Fruit fly (Drosophila melanogaster) whole organism, wandering third instar larva: ENCODE measurements around the gene CG5516.

ENCODE experiments used
- Abd-B ChIP-seq: fragments of >200 bp; optimal IDR thresholded peaks from 2 replicates; lab custom pipeline; 2017; ENCODE audit warnings: missing biosample characterization, missing genetic modification characterization
- CG32264 ChIP-seq: fragments of 200-800 bp; sonication (Bioruptor generic); optimal IDR thresholded peaks from 2 replicates; lab custom pipeline; 2016; ENCODE audit warnings: missing biosample characterization, missing genetic modification characterization
- CG9705 ChIP-seq: fragments of 200-800 bp; sonication (Bioruptor generic); optimal IDR thresholded peaks from 2 replicates; lab custom pipeline; 2018; ENCODE audit warnings: missing biosample characterization, mild to moderate bottlenecking, missing genetic modification characterization
- CrebA ChIP-seq: fragments of 200-800 bp; sonication (Bioruptor generic); optimal IDR thresholded peaks from 2 replicates; lab custom pipeline; 2016; ENCODE audit warnings: missing biosample characterization, mild to moderate bottlenecking, missing genetic modification characterization, borderline replicate concordance
- Dfd ChIP-seq: fragments of >200 bp; optimal IDR thresholded peaks from 2 replicates; lab custom pipeline; 2017; ENCODE audit warnings: missing biosample characterization, missing genetic modification characterization
- Dif ChIP-seq: fragments of 200-275, 200-300 bp; sonication (Bioruptor generic); optimal IDR thresholded peaks from 2 replicates; lab custom pipeline; 2018; ENCODE audit warnings: missing biosample characterization, missing genetic modification characterization; ENCODE audit not compliant: partially characterized antibody
- GATAd ChIP-seq: sonication (Bioruptor generic); optimal IDR thresholded peaks from 2 replicates; lab custom pipeline; 2016; ENCODE audit warnings: missing biosample characterization, missing genetic modification characterization
- HLH106 ChIP-seq: fragments of 200-800 bp; optimal IDR thresholded peaks from 3 replicates; lab custom pipeline; 2019; ENCODE audit warnings: missing biosample characterization, mild to moderate bottlenecking, missing genetic modification characterization, moderate library complexity
- Hnf4 ChIP-seq: fragments of 200-800 bp; sonication (Bioruptor generic); optimal IDR thresholded peaks from 2 replicates; lab custom pipeline; 2016; ENCODE audit warnings: missing biosample characterization, mild to moderate bottlenecking, missing genetic modification characterization
- Hr78 ChIP-seq: fragments of >200 bp; optimal IDR thresholded peaks from 2 replicates; lab custom pipeline; 2017; ENCODE audit warnings: missing biosample characterization, missing genetic modification characterization
- Hr83 ChIP-seq: fragments of 200-300 bp; sonication (Bioruptor generic); optimal IDR thresholded peaks from 2 replicates; lab custom pipeline; 2016; ENCODE audit warnings: missing biosample characterization, mild to moderate bottlenecking, missing genetic modification characterization, moderate library complexity; ENCODE audit not compliant: poor library complexity, severe bottlenecking
- Jra ChIP-seq: sonication (Bioruptor generic); optimal IDR thresholded peaks from 2 replicates; lab custom pipeline; 2016; ENCODE audit warnings: missing biosample characterization, missing genetic modification characterization
- Mio ChIP-seq: sonication (Bioruptor generic); optimal IDR thresholded peaks from 2 replicates; lab custom pipeline; 2016; ENCODE audit warnings: missing biosample characterization, missing genetic modification characterization
- Myc ChIP-seq: fragments of >200 bp; optimal IDR thresholded peaks from 2 replicates; lab custom pipeline; 2017
- N ChIP-seq: fragments of >200 bp; optimal IDR thresholded peaks from 2 replicates; lab custom pipeline; 2018; ENCODE audit warnings: missing biosample characterization, missing external identifiers, missing genetic modification characterization
- OdsH ChIP-seq: fragments of 200-800 bp; sonication (Bioruptor generic); optimal IDR thresholded peaks from 2 replicates; lab custom pipeline; 2016; ENCODE audit warnings: missing biosample characterization, mild to moderate bottlenecking, missing genetic modification characterization
- Rel ChIP-seq, 2 experiments: fragments of 200-800 bp; sonication (Bioruptor generic) in 1 of 2; optimal IDR thresholded peaks; 2 replicates in 1 of 2; 3 replicates in 1 of 2; lab custom pipeline; 2016 to 2019; ENCODE audit warnings: mild to moderate bottlenecking in 2 of 2, missing biosample characterization in 2 of 2, missing genetic modification characterization in 2 of 2, moderate library complexity in 1 of 2
- Sp1 ChIP-seq: fragments of 200-800 bp; sonication (Bioruptor generic); optimal IDR thresholded peaks from 3 replicates; lab custom pipeline; 2019; ENCODE audit warnings: missing biosample characterization, mild to moderate bottlenecking, missing genetic modification characterization, moderate library complexity
- Vsx2 ChIP-seq: fragments of 200-300, 225-300 bp; sonication (Bioruptor generic); optimal IDR thresholded peaks from 2 replicates; lab custom pipeline; 2018; ENCODE audit warnings: missing biosample characterization, missing genetic modification characterization; ENCODE audit not compliant: partially characterized antibody
- br ChIP-seq: fragments of 200-800 bp; sonication (Bioruptor generic); optimal IDR thresholded peaks from 2 replicates; lab custom pipeline; 2016; ENCODE audit warnings: missing biosample characterization, missing genetic modification characterization
- brk ChIP-seq: fragments of 200-800 bp; sonication (Bioruptor generic); optimal IDR thresholded peaks from 2 replicates; lab custom pipeline; 2016; ENCODE audit warnings: missing biosample characterization, mild to moderate bottlenecking, missing genetic modification characterization
- dl ChIP-seq, 2 experiments: fragments of 175-275, 200-275 bp in 1 of 2; fragments of 200-275 bp in 1 of 2; sonication (Bioruptor generic); optimal IDR thresholded peaks; lab custom pipeline; 2018; ENCODE audit warnings: mild to moderate bottlenecking in 2 of 2, missing biosample characterization in 2 of 2, missing genetic modification characterization in 2 of 2, moderate library complexity in 2 of 2; ENCODE audit not compliant: partially characterized antibody in 2 of 2, insufficient read depth in 1 of 2
- dmrt93B ChIP-seq: fragments of 200-800 bp; sonication (Bioruptor generic); optimal IDR thresholded peaks from 2 replicates; lab custom pipeline; 2018; ENCODE audit warnings: missing biosample characterization, mild to moderate bottlenecking, missing genetic modification characterization
- dsf ChIP-seq: sonication (Bioruptor generic); optimal IDR thresholded peaks from 2 replicates; lab custom pipeline; 2016; ENCODE audit warnings: missing biosample characterization, missing genetic modification characterization, borderline replicate concordance
- ey ChIP-seq: fragments of 200-800 bp; sonication (Bioruptor generic); optimal IDR thresholded peaks from 2 replicates; lab custom pipeline; 2016; ENCODE audit warnings: missing biosample characterization, missing genetic modification characterization
- foxo ChIP-seq, 2 experiments: fragments of 200-800 bp; sonication (Bioruptor generic); optimal IDR thresholded peaks; 2 replicates in 1 of 2; 3 replicates in 1 of 2; lab custom pipeline; 2016 to 2017; ENCODE audit warnings: missing biosample characterization in 2 of 2, missing genetic modification characterization in 2 of 2
- fru ChIP-seq: fragments of 200-800 bp; sonication (Bioruptor generic); optimal IDR thresholded peaks from 3 replicates; lab custom pipeline; 2016; ENCODE audit warnings: missing biosample characterization, mild to moderate bottlenecking, missing genetic modification characterization
- h ChIP-seq: fragments of 200-800 bp; sonication (Bioruptor generic); optimal IDR thresholded peaks from 3 replicates; lab custom pipeline; 2016; ENCODE audit warnings: missing biosample characterization, mild to moderate bottlenecking, missing genetic modification characterization
- jim ChIP-seq: fragments of 175-275, 200-325 bp; sonication (Bioruptor generic); optimal IDR thresholded peaks from 2 replicates; lab custom pipeline; 2016; ENCODE audit warnings: missing biosample characterization, mild to moderate bottlenecking, missing genetic modification characterization
- lola ChIP-seq: fragments of >200 bp; optimal IDR thresholded peaks from 2 replicates; lab custom pipeline; 2017; ENCODE audit warnings: missing biosample characterization, missing genetic modification characterization
- pan ChIP-seq: fragments of >200 bp; optimal IDR thresholded peaks from 2 replicates; lab custom pipeline; 2017
- psq ChIP-seq: fragments of 200-800 bp; sonication (Bioruptor generic); optimal IDR thresholded peaks from 3 replicates; lab custom pipeline; 2017; ENCODE audit warnings: missing biosample characterization, mild to moderate bottlenecking, missing genetic modification characterization, moderate library complexity
- rgr ChIP-seq: fragments of 200-800 bp; sonication (Bioruptor generic); optimal IDR thresholded peaks from 3 replicates; lab custom pipeline; 2016; ENCODE audit warnings: missing biosample characterization, mild to moderate bottlenecking, missing genetic modification characterization
- sage ChIP-seq: fragments of 200-800 bp; sonication (Bioruptor generic); optimal IDR thresholded peaks from 2 replicates; lab custom pipeline; 2016; ENCODE audit warnings: missing biosample characterization, mild to moderate bottlenecking, missing genetic modification characterization
- sv ChIP-seq: fragments of 200-800 bp; sonication (Bioruptor generic); optimal IDR thresholded peaks from 3 replicates; lab custom pipeline; 2016; ENCODE audit warnings: missing biosample characterization, missing genetic modification characterization
- tai ChIP-seq: sonication (Bioruptor generic); optimal IDR thresholded peaks from 2 replicates; lab custom pipeline; 2016; ENCODE audit warnings: missing biosample characterization, missing genetic modification characterization
- usp ChIP-seq: fragments of >200 bp; optimal IDR thresholded peaks from 2 replicates; lab custom pipeline; 2017; ENCODE audit warnings: missing biosample characterization, missing genetic modification characterization
- woc ChIP-seq: sonication (Bioruptor generic); optimal IDR thresholded peaks from 2 replicates; lab custom pipeline; 2016; ENCODE audit warnings: missing biosample characterization, mild to moderate bottlenecking, missing genetic modification characterization

The CG5516 gene

DNA sequence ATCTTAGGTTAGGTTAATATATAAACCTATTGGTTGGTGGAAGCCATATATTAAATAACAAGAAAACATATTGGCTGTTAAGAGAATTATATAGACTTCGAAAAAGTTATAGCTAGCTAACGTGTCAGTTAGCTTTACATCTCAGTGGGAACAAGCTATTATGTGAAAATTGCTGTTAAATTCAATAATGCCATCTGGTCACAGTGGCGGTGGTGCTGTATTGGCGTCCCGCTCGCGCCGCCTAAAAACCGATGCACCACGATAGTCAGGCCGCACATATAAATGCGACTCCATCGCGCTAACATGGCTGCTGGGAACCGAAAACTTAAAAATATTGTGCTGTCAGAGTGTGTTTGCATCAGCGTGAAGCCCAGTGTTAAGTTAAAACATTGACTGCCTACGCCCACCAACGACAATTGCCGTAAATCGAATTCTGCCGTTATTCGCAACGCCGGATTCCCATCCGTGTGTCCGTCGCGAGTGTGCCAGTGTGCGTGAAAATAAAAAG lies 9.3 kb downstream of the CG5516 start, which contains the start of gene Hel89B:
TSS of gene Hel89B (plus strand) at position 320 of the 508 bp plus-strand sequence.
- TF ChIP-seq HLH106 (tag; lab: Kevin White, UChicago), result peak; percentile 59
- peak; percentile 66 for TF ChIP-seq Hnf4 (GFP tag; lab: Kevin White, UChicago)
- TF ChIP-seq CG9705 (GFP tag; lab: Kevin White, UChicago), result peak; percentile 44
- peak; percentile 7 for TF ChIP-seq h
- no peak for TF ChIP-seq pan (lab: Kevin White, UChicago)
- TF ChIP-seq N, result peak; percentile 99
- TF ChIP-seq Dif (GFP tag; lab: Kevin White, UChicago), result peak; percentile 57
- TF ChIP-seq tai (GFP tag; lab: Kevin White, UChicago), result no peak
- TF ChIP-seq CG32264, result no peak
- TF ChIP-seq Myc (lab: Kevin White, UChicago), result peak; percentile 30
- TF ChIP-seq Hr78, result peak; percentile 83
- TF ChIP-seq dl (GFP tag; optimal IDR thresholded peaks at IDR 0.05; lab: Kevin White, UChicago; ENCODE audit: insufficient read depth in 1 of 2, partially characterized antibody in 2 of 2), result peak in 1 of 2 experiments; percentile 28
- peak; percentile 28 for TF ChIP-seq ey (GFP tag; lab: Kevin White, UChicago)
- no peak for TF ChIP-seq OdsH (GFP tag; lab: Kevin White, UChicago)
- TF ChIP-seq Rel (GFP tag; optimal IDR thresholded peaks at IDR 0.05; lab: Kevin White, UChicago), result no peak
- TF ChIP-seq Rel (tag; optimal IDR thresholded peaks at IDR 0.05; lab: Kevin White, UChicago), result peak; percentile 3
- peak; percentile 25 for TF ChIP-seq rgr (GFP tag; lab: Kevin White, UChicago)
- TF ChIP-seq jim (GFP tag; lab: Kevin White, UChicago), result no peak
- TF ChIP-seq Dfd (GFP tag; lab: Kevin White, UChicago), result no peak
- peak; percentile 74 for TF ChIP-seq lola (GFP tag; lab: Kevin White, UChicago)
- TF ChIP-seq woc (GFP tag; lab: Kevin White, UChicago), result peak; percentile 67
- no peak for TF ChIP-seq Mio (GFP tag; lab: Kevin White, UChicago)
- TF ChIP-seq fru (GFP tag; lab: Kevin White, UChicago), result peak; percentile 46
- no peak for TF ChIP-seq usp
- TF ChIP-seq sv, result peak; percentile 31
- no peak for TF ChIP-seq Sp1 (GFP tag; lab: Kevin White, UChicago)
- TF ChIP-seq dsf (GFP tag; lab: Kevin White, UChicago), result peak; percentile 4
- TF ChIP-seq CrebA, result no peak
- TF ChIP-seq Jra (GFP tag; lab: Kevin White, UChicago), result peak; percentile 48
- no peak for TF ChIP-seq psq (GFP tag; lab: Kevin White, UChicago)
- TF ChIP-seq GATAd (GFP tag; lab: Kevin White, UChicago), result no peak
- no peak for TF ChIP-seq sage (GFP tag; lab: Kevin White, UChicago)
- TF ChIP-seq br (GFP tag; lab: Kevin White, UChicago), result peak; percentile 27
- TF ChIP-seq Hr83 (GFP tag; lab: Kevin White, UChicago), result peak; percentile 31
- TF ChIP-seq Vsx2 (GFP tag; lab: Kevin White, UChicago), result no peak
- no peak for TF ChIP-seq brk (GFP tag; lab: Kevin White, UChicago)
- TF ChIP-seq foxo (GFP tag; optimal IDR thresholded peaks at IDR 0.05; lab: Kevin White, UChicago), result peak; percentile 25 to 29
- no peak for TF ChIP-seq dmrt93B (GFP tag; lab: Kevin White, UChicago)
- peak; percentile 31 for TF ChIP-seq Abd-B

DNA sequence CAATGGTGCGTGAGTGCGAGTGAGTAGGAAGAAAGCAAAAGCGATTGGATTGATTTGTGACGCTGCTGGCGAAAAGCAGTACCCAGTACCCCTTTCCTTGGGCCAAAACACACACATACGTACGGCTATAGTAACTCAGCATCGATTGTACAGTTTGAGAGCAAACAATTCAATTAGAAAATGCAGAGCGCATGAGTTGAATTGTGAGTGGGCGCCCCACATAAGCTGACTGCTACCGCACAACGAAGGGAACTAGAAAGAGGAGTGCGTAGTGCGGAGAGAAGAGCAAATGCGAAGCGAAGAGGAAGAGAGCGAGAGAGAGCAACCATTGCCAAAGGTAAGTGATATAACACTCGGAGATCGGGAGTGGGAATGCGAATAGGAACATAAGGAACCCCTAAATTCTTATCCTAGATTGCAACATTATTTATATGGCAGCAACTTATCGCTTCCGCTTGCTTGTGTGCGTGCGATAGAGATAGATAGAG lies 9.8 kb downstream of the CG5516 start:
- TF ChIP-seq Dif (GFP tag; lab: Kevin White, UChicago) (peak; percentile 98), Vsx2 (GFP tag; lab: Kevin White, UChicago) (peak; percentile 92), Sp1 (GFP tag; lab: Kevin White, UChicago) (peak; percentile 29), dl (GFP tag; optimal IDR thresholded peaks at IDR 0.05; lab: Kevin White, UChicago; ENCODE audit: insufficient read depth in 1 of 2, partially characterized antibody in 2 of 2) (peak; percentile 85 to 95), OdsH (GFP tag; lab: Kevin White, UChicago) (no peak), psq (GFP tag; lab: Kevin White, UChicago) (peak; percentile 99)
- TF ChIP-seq, all 38 proteins: peak for 5
